Fruit fly (Drosophila melanogaster) whole organism, embryonic: ENCODE results near the gene CG42500.

Source experiments
- Adf1 ChIP-seq: fragments of 200-800 bp; sonication (Bioruptor generic); IDR thresholded peaks from 2 replicates; pipeline ENCODE4 v1.3.6; 2022; ENCODE audit warnings: missing biosample characterization, missing genetic modification characterization
- Awh ChIP-seq: fragments of 200-800 bp; sonication (Bioruptor generic); IDR thresholded peaks from 2 replicates; pipeline ENCODE4, ENCODE4 v1.3.6; 2022; ENCODE audit warnings: missing biosample characterization, missing genetic modification characterization
- B-H2 ChIP-seq: fragments of 200-800 bp; sonication (Bioruptor generic); optimal IDR thresholded peaks from 2 replicates; lab custom pipeline; 2018; ENCODE audit warnings: missing biosample characterization, mild to moderate bottlenecking, missing genetic modification characterization
- Bdp1 ChIP-seq: fragments of 200-800 bp; sonication (Bioruptor generic); optimal IDR thresholded peaks from 3 replicates; lab custom pipeline; 2016; ENCODE audit warnings: missing biosample characterization, missing genetic modification characterization
- CG10462 ChIP-seq: fragments of 200-800 bp; sonication (Bioruptor generic); optimal IDR thresholded peaks from 2 replicates; lab custom pipeline; 2016; ENCODE audit warnings: missing biosample characterization, missing genetic modification characterization
- CG11085 ChIP-seq: fragments of 200-800 bp; sonication (Bioruptor generic); IDR thresholded peaks from 2 replicates; pipeline ENCODE4 v1.3.6; 2022; ENCODE audit warnings: missing biosample characterization, missing genetic modification characterization
- CG11504 ChIP-seq: fragments of 200-800 bp; sonication (Bioruptor generic); optimal IDR thresholded peaks from 3 replicates; lab custom pipeline; 2019; ENCODE audit warnings: missing biosample characterization, mild to moderate bottlenecking, missing genetic modification characterization, moderate library complexity
- CG12744 ChIP-seq: fragments of 200-800 bp; sonication (Bioruptor generic); optimal IDR thresholded peaks from 2 replicates; lab custom pipeline; 2016; ENCODE audit warnings: missing biosample characterization, missing genetic modification characterization
- CG12769 ChIP-seq: fragments of 200-800 bp; sonication (Bioruptor generic); optimal IDR thresholded peaks from 2 replicates; lab custom pipeline; 2019; ENCODE audit warnings: missing biosample characterization, mild to moderate bottlenecking, missing genetic modification characterization, moderate library complexity
- CG1529 ChIP-seq: fragments of 200-800 bp; sonication (Bioruptor generic); optimal IDR thresholded peaks from 3 replicates; lab custom pipeline; 2018; ENCODE audit warnings: missing biosample characterization, missing genetic modification characterization
- CG17612 ChIP-seq: fragments of 200-800 bp; sonication (Bioruptor generic); IDR thresholded peaks from 2 replicates; pipeline ENCODE4 v1.3.6; 2022; ENCODE audit warnings: missing biosample characterization, missing genetic modification characterization
- CG34422 ChIP-seq: fragments of 200-800 bp; sonication (Bioruptor generic); IDR thresholded peaks from 3 replicates; pipeline ENCODE4 v1.3.6; 2022; ENCODE audit warnings: missing biosample characterization, missing genetic modification characterization
- CG4707 ChIP-seq: fragments of 200-800 bp; sonication (Bioruptor generic); optimal IDR thresholded peaks from 2 replicates; lab custom pipeline; 2018; ENCODE audit warnings: missing biosample characterization, mild to moderate bottlenecking, missing genetic modification characterization, moderate library complexity
- CG4730 ChIP-seq: fragments of 200-800 bp; sonication (Bioruptor generic); IDR thresholded peaks from 2 replicates; pipeline ENCODE4 v1.3.6; 2022; ENCODE audit warnings: missing biosample characterization, missing genetic modification characterization
- CG6683 ChIP-seq: fragments of 200-800 bp; sonication (Bioruptor generic); optimal IDR thresholded peaks from 2 replicates; lab custom pipeline; 2017; ENCODE audit warnings: missing biosample characterization, mild to moderate bottlenecking, missing genetic modification characterization, missing genetic modification reagents
- CG6765 ChIP-seq: fragments of 200-800 bp; sonication (Bioruptor generic); optimal IDR thresholded peaks from 3 replicates; lab custom pipeline; 2017; ENCODE audit warnings: missing biosample characterization, mild to moderate bottlenecking, missing genetic modification characterization
- CG7963 ChIP-seq: fragments of 200-800 bp; sonication (Bioruptor generic); IDR thresholded peaks from 3 replicates; pipeline ENCODE4 v1.3.6; 2022; ENCODE audit warnings: missing biosample characterization, missing genetic modification characterization; ENCODE audit not compliant: partially characterized antibody
- CG8089 ChIP-seq: fragments of 200-800 bp; sonication (Bioruptor generic); optimal IDR thresholded peaks from 3 replicates; lab custom pipeline; 2016; ENCODE audit warnings: missing biosample characterization, missing genetic modification characterization
- CG8478 ChIP-seq: fragments of >200 bp; optimal IDR thresholded peaks from 2 replicates; lab custom pipeline; 2018
- CoRest ChIP-seq: fragments of 200-800 bp; sonication (Bioruptor generic); optimal IDR thresholded peaks from 3 replicates; lab custom pipeline; 2018; ENCODE audit warnings: missing biosample characterization, mild to moderate bottlenecking, missing genetic modification characterization, moderate library complexity
- Eip74EF ChIP-seq, 2 experiments: fragments of 200-800 bp in 1 of 2; fragments of >200 bp in 1 of 2; sonication (Bioruptor generic) in 1 of 2; optimal IDR thresholded peaks; 2 replicates each; lab custom pipeline; 2017 to 2019; ENCODE audit warnings: missing biosample characterization in 2 of 2, missing genetic modification characterization in 2 of 2, mild to moderate bottlenecking in 1 of 2, moderate library complexity in 1 of 2
- HLH3B ChIP-seq: fragments of 200-800 bp; sonication (Bioruptor generic); IDR thresholded peaks from 2 replicates; pipeline ENCODE4 v1.3.6; 2022; ENCODE audit warnings: missing biosample characterization, missing genetic modification characterization
- HmgZ ChIP-seq: fragments of 200-800 bp; sonication (Bioruptor generic); optimal IDR thresholded peaks from 2 replicates; lab custom pipeline; 2018; ENCODE audit warnings: missing biosample characterization, mild to moderate bottlenecking, missing genetic modification characterization
- MTF-1 ChIP-seq: fragments of 200-800 bp; sonication (Bioruptor generic); optimal IDR thresholded peaks from 2 replicates; lab custom pipeline; 2018; ENCODE audit warnings: missing biosample characterization, mild to moderate bottlenecking, missing genetic modification characterization, borderline replicate concordance
- Mad ChIP-seq: fragments of 200-800 bp; sonication (Bioruptor generic); optimal IDR thresholded peaks from 2 replicates; lab custom pipeline; 2016; ENCODE audit warnings: missing biosample characterization, missing genetic modification characterization
- Max ChIP-seq: fragments of 200-800 bp; sonication (Bioruptor generic); optimal IDR thresholded peaks from 2 replicates; lab custom pipeline; 2016; ENCODE audit warnings: missing biosample characterization, mild to moderate bottlenecking, missing genetic modification characterization
- PHDP ChIP-seq: fragments of 200-800 bp; sonication (Bioruptor generic); optimal IDR thresholded peaks from 3 replicates; lab custom pipeline; 2018; ENCODE audit warnings: missing biosample characterization, mild to moderate bottlenecking, missing genetic modification characterization, moderate library complexity
- Poxn ChIP-seq: fragments of 200-800 bp; sonication (Bioruptor generic); IDR thresholded peaks from 2 replicates; pipeline ENCODE4 v1.3.6; 2022; ENCODE audit warnings: missing biosample characterization, missing genetic modification characterization
- Rx ChIP-seq: fragments of 200-800 bp; sonication (Bioruptor generic); IDR thresholded peaks from 2 replicates; pipeline ENCODE4 v1.3.6; 2022; ENCODE audit warnings: missing biosample characterization, missing genetic modification characterization
- Sry-δ ChIP-seq: fragments of 200-800 bp; sonication (Bioruptor generic); optimal IDR thresholded peaks from 2 replicates; lab custom pipeline; 2016; ENCODE audit warnings: missing biosample characterization, missing genetic modification characterization
- TFAM ChIP-seq: fragments of 200-800 bp; sonication (Bioruptor generic); optimal IDR thresholded peaks from 2 replicates; lab custom pipeline; 2017; ENCODE audit warnings: missing biosample characterization, missing genetic modification characterization, inconsistent platforms
- bcd ChIP-seq: fragments of 200-800 bp; sonication (Bioruptor generic); optimal IDR thresholded peaks from 2 replicates; lab custom pipeline; 2017; ENCODE audit warnings: missing biosample characterization, mild to moderate bottlenecking, missing genetic modification characterization
- chn ChIP-seq: fragments of 200-800 bp; sonication (Bioruptor generic); optimal IDR thresholded peaks from 2 replicates; lab custom pipeline; 2016; ENCODE audit warnings: missing biosample characterization, missing genetic modification characterization
- ci ChIP-seq: fragments of 200-800 bp; sonication (Bioruptor generic); IDR thresholded peaks from 3 replicates; pipeline ENCODE4 v1.3.6; 2022; ENCODE audit warnings: missing biosample characterization, missing genetic modification characterization
- dan ChIP-seq: fragments of 200-800 bp; sonication (Bioruptor generic); IDR thresholded peaks from 2 replicates; pipeline ENCODE4 v1.3.6; 2022; ENCODE audit warnings: missing biosample characterization, missing genetic modification characterization
- hb ChIP-seq: fragments of 200-800 bp; sonication (Bioruptor generic); IDR thresholded peaks from 3 replicates; pipeline ENCODE4 v1.3.6; 2022; ENCODE audit warnings: missing biosample characterization, missing genetic modification characterization; ENCODE audit not compliant: partially characterized antibody
- insv ChIP-seq, 2 experiments: fragments of 200-800 bp; sonication (Bioruptor generic); optimal IDR thresholded peaks; 3 replicates each; lab custom pipeline; 2016 to 2018; ENCODE audit warnings: missing biosample characterization in 2 of 2, missing genetic modification characterization in 2 of 2
- lbe ChIP-seq: fragments of 200-800 bp; sonication (Bioruptor generic); optimal IDR thresholded peaks from 2 replicates; lab custom pipeline; 2016; ENCODE audit warnings: missing biosample characterization, mild to moderate bottlenecking, missing genetic modification characterization
- lola ChIP-seq, 3 experiments: fragments of >200 bp in 2 of 3; fragments of 200-800 bp in 1 of 3; sonication (Bioruptor generic) in 1 of 3; optimal IDR thresholded peaks; 2 replicates each; lab custom pipeline; 2017 to 2019; ENCODE audit warnings: missing biosample characterization in 3 of 3, missing genetic modification characterization in 3 of 3, mild to moderate bottlenecking in 1 of 3, moderate library complexity in 1 of 3
- oc ChIP-seq: fragments of 200-800 bp; sonication (Bioruptor generic); optimal IDR thresholded peaks from 2 replicates; lab custom pipeline; 2018; ENCODE audit warnings: missing biosample characterization, mild to moderate bottlenecking, missing genetic modification characterization, moderate library complexity
- onecut ChIP-seq: fragments of 200-800 bp; sonication (Bioruptor generic); IDR thresholded peaks from 2 replicates; pipeline ENCODE4 v1.3.6; 2022; ENCODE audit warnings: missing biosample characterization, missing genetic modification characterization
- pho ChIP-seq: fragments of 200-800 bp; sonication (Bioruptor generic); optimal IDR thresholded peaks from 2 replicates; lab custom pipeline; 2016; ENCODE audit warnings: missing biosample characterization, missing genetic modification characterization
- repo ChIP-seq: fragments of 200-800 bp; sonication (Bioruptor generic); optimal IDR thresholded peaks from 2 replicates; lab custom pipeline; 2016; ENCODE audit warnings: missing biosample characterization, missing genetic modification characterization
- schlank ChIP-seq: fragments of 200-800 bp; sonication (Bioruptor generic); optimal IDR thresholded peaks from 2 replicates; lab custom pipeline; 2018; ENCODE audit warnings: missing biosample characterization, mild to moderate bottlenecking, missing genetic modification characterization
- sna ChIP-seq: fragments of 200-800 bp; sonication (Bioruptor generic); IDR thresholded peaks from 2 replicates; pipeline ENCODE4 v1.3.6; 2022; ENCODE audit warnings: missing biosample characterization, missing genetic modification characterization; ENCODE audit not compliant: partially characterized antibody
- tap ChIP-seq: fragments of 200-800 bp; optimal IDR thresholded peaks from 3 replicates; lab custom pipeline; 2019; ENCODE audit warnings: missing biosample characterization, mild to moderate bottlenecking, missing genetic modification characterization, moderate library complexity
- tio ChIP-seq: fragments of 200-800 bp; sonication (Bioruptor generic); optimal IDR thresholded peaks from 2 replicates; lab custom pipeline; 2017; ENCODE audit warnings: missing biosample characterization, missing genetic modification characterization, inconsistent platforms
- tna ChIP-seq: fragments of 200-800 bp; sonication (Bioruptor generic); IDR thresholded peaks from 2 replicates; pipeline ENCODE4 v1.3.6; 2022; ENCODE audit warnings: missing biosample characterization, missing genetic modification characterization; ENCODE audit not compliant: partially characterized antibody
- twi ChIP-seq: fragments of 200-800 bp; optimal IDR thresholded peaks from 2 replicates; lab custom pipeline; 2019; ENCODE audit warnings: missing biosample characterization, mild to moderate bottlenecking, missing genetic modification characterization, moderate library complexity

CG42500 gene

dm6 chr3R:14125479-14126121, 26.9 kb downstream of the CG42500 start, which contains the start of the genes 140up and Polr2B (continued):
- TF ChIP-seq Sry-δ (GFP tag; lab: Kevin White, UChicago) (peak; percentile 34), CG17612 (GFP tag; lab: Robert Waterston, UW) (peak; percentile 89), HmgZ (tag; lab: Kevin White, UChicago) (peak; percentile 93), PHDP (tag; lab: Kevin White, UChicago) (peak; percentile 95), Mad (GFP tag; lab: Kevin White, UChicago) (peak; percentile 89), twi (peak; percentile 90), HLH3B (GFP tag; lab: Robert Waterston, UW) (peak; percentile 90), CoRest (tag; lab: Kevin White, UChicago) (peak; percentile 97), CG34422 (GFP tag; lab: Robert Waterston, UW) (peak; percentile 97), schlank (tag; lab: Kevin White, UChicago) (peak; percentile 74), tio (GFP tag; lab: Kevin White, UChicago) (peak; percentile 91), CG8089 (GFP tag; lab: Kevin White, UChicago) (peak; percentile 68), Adf1 (peak; percentile 70), CG12744 (GFP tag; lab: Kevin White, UChicago) (peak; percentile 55), CG8478 (no peak), Poxn (GFP tag; lab: Robert Waterston, UW) (peak; percentile 80), Max (peak; percentile 89), TFAM (peak; percentile 19), Eip74EF (GFP tag; optimal IDR thresholded peaks at IDR 0.05; lab: Kevin White, UChicago) (no peak), CG10462 (GFP tag; lab: Kevin White, UChicago) (peak; percentile 90), CG6683 (GFP tag; lab: Kevin White, UChicago) (no peak), bcd (GFP tag; lab: Kevin White, UChicago) (peak; percentile 93), CG7963 (GFP tag; lab: Robert Waterston, UW) (no peak), pho (peak; percentile 80), MTF-1 (GFP tag; lab: Kevin White, UChicago) (peak; percentile 67), lola (GFP tag; optimal IDR thresholded peaks at IDR 0.05; lab: Kevin White, UChicago) (peak in 1 of 3 experiments; percentile 93), onecut (peak; percentile 75), chn (GFP tag; lab: Kevin White, UChicago) (peak; percentile 78), lbe (GFP tag; lab: Kevin White, UChicago) (peak; percentile 89), CG1529 (GFP tag; lab: Kevin White, UChicago) (peak; percentile 81), CG11085 (GFP tag; lab: Robert Waterston, UW) (peak; percentile 94), CG4707 (GFP tag; lab: Kevin White, UChicago) (peak; percentile 15), hb (GFP tag; lab: Robert Waterston, UW) (no peak), Awh (GFP tag; lab: Robert Waterston, UW) (peak; percentile 89), B-H2 (GFP tag; lab: Kevin White, UChicago) (peak; percentile 95), oc (tag; lab: Kevin White, UChicago) (peak; percentile 89), CG4730 (GFP tag; lab: Robert Waterston, UW) (peak; percentile 88), ci (peak; percentile 84), Bdp1 (GFP tag; lab: Kevin White, UChicago) (peak; percentile 78), Rx (peak; percentile 82), CG6765 (peak; percentile 83), insv (GFP tag; optimal IDR thresholded peaks at IDR 0.05; lab: Kevin White, UChicago) (peak in 1 of 2 experiments; percentile 69), CG11504 (tag; lab: Kevin White, UChicago) (peak; percentile 92), tap (tag; lab: Kevin White, UChicago) (peak; percentile 88), dan (peak; percentile 37; the same call in 1 of the 2 replicates), CG12769 (tag; lab: Kevin White, UChicago) (no peak), repo (peak; percentile 11), tna (GFP tag; lab: Robert Waterston, UW) (no peak), sna (no peak)
